Worm (Caenorhabditis elegans): ENCODE measurements around the gene T28A8.2.

DNA sequence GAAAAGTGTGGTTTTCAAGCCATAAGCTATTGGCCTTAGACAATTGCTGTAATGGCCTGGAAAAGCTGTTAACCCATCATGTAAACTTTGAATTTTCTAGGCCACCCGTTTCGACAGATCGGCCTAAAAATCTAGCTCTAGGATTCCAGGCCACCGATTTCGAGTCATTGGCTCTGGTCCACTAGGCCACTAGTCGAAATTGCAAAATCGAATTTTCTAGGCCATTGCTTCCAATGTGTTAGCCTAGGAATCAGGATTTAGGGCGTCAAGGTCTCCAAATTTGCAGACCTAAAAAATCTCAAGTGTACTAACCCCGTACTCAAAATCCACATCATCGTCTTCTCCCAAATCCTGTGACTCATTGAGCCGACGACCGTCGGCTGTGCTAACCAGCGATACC, 15.3 kb upstream of the T28A8.2 start:
- TF ChIP-seq jun-1 (tag; optimal IDR thresholded peaks at IDR 0.05) (no peak), snpc-4 (tag; optimal IDR thresholded peaks at IDR 0.05) (no peak)
